Worm (Caenorhabditis elegans): ENCODE measurements around the gene tag-191.

Gene tag-191

DNA sequence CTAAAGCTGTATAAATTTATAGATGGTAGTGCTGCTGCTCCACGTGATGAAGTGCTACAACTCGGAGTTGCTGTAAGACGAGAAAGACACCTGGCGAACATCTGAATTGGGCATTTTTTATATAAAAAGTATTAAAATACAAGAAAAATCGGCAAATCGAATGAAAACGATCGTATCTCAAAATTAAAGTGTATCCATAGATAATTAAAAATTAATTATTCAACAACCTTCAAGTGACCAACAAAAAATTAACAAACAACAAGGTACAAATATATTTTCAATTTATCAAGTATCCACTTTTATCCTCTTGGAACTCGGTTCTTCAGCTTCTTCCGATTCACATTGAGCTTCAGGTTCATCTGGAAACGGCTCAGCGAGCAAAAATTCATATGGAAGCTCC is 16.9 kb downstream of the tag-191 start, which contains the start of gene R02D5.8:
Gene R02D5.8 (minus strand): TSS at position 101 of the 400 bp plus-strand sequence.
- TF ChIP-seq ceh-13 (GFP tag; optimal IDR thresholded peaks at IDR 0.05) (no peak), sea-1 (GFP tag; conservative IDR thresholded peaks at IDR 0.05) (no peak), hnd-1 (tag; optimal IDR thresholded peaks at IDR 0.05) (no peak), scrt-1 (GFP tag; IDR thresholded peaks at IDR 0.05) (no peak), aly-1 (tag; optimal IDR thresholded peaks at IDR 0.05) (no peak), ceh-36 (tag; optimal IDR thresholded peaks at IDR 0.05) (no peak), tbx-37 (GFP tag; conservative IDR thresholded peaks at IDR 0.05) (no peak), tbx-11 (GFP tag; IDR thresholded peaks at IDR 0.05) (no peak), hmbx-1 (tag; optimal IDR thresholded peaks at IDR 0.05) (no peak), B0310.2 (tag; optimal IDR thresholded peaks at IDR 0.05) (no peak), F13C5.2 (tag; optimal IDR thresholded peaks at IDR 0.05) (no peak), pes-1 (GFP tag; IDR thresholded peaks at IDR 0.05) (no peak)

DNA sequence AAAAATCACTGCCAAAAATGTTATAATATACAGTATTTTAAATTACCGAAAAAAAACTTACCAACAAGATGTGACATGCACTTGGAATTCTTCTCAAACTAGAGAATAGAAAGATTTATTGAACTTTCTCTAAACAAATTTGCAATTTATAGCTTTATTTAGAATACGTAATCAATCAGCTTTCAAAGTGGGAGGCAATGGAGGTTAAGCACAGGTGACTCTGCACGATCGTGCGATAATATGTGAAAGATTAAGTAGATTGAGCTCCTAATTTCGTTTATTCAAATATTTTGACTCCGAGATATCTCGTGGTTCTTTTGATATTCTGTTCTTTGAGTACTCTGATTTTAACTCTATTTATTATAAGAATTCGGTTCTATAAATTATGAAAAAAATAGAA is 18.2 kb downstream of the tag-191 start, which contains the start of gene R02D5.6:
Gene R02D5.6 (minus strand): TSS at position 101 of the 400 bp plus-strand sequence.
- TF ChIP-seq hmbx-1 (tag; optimal IDR thresholded peaks at IDR 0.05) (no peak), ceh-36 (tag; optimal IDR thresholded peaks at IDR 0.05) (no peak), scrt-1 (GFP tag; IDR thresholded peaks at IDR 0.05) (no peak), tra-4 (tag; optimal IDR thresholded peaks at IDR 0.05) (no peak), B0310.2 (tag; optimal IDR thresholded peaks at IDR 0.05) (no peak), aly-1 (tag; optimal IDR thresholded peaks at IDR 0.05) (no peak), tbx-11 (GFP tag; IDR thresholded peaks at IDR 0.05) (no peak), hmg-4 (GFP tag; optimal IDR thresholded peaks at IDR 0.05) (no peak), sea-1 (GFP tag; conservative IDR thresholded peaks at IDR 0.05) (no peak), ceh-13 (GFP tag; optimal IDR thresholded peaks at IDR 0.05) (no peak), flt-1 (GFP tag; IDR thresholded peaks at IDR 0.05) (no peak), pes-1 (GFP tag; IDR thresholded peaks at IDR 0.05) (no peak)

DNA sequence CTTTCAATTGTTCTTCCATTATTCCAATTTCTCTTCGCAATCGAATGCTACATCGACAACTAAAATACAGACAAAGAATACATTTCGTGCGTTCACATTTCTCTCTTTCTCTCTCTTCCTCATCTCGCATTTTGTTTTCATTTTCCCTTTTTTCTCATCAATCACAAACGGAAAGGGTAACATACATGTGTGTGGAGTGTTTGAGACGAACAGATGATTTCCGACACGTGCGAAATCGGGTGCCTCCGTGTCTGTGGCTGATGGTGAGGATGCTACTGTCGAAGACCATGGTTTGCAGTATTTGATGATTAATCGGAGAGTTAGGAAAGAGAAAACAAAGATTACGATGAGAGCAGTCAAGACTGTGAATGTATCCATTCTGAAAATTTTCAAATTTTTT is 25.4 kb downstream of the tag-191 start, which contains the start of gene R02D5.9:
Gene R02D5.9 (minus strand): TSS at position 378 of the 400 bp plus-strand sequence.
- TF ChIP-seq tbx-11 (GFP tag; IDR thresholded peaks at IDR 0.05) (no peak), ama-1 (optimal IDR thresholded peaks at IDR 0.05) (no peak), F13C5.2 (tag; optimal IDR thresholded peaks at IDR 0.05) (no peak), tbx-37 (GFP tag; conservative IDR thresholded peaks at IDR 0.05) (no peak)

DNA sequence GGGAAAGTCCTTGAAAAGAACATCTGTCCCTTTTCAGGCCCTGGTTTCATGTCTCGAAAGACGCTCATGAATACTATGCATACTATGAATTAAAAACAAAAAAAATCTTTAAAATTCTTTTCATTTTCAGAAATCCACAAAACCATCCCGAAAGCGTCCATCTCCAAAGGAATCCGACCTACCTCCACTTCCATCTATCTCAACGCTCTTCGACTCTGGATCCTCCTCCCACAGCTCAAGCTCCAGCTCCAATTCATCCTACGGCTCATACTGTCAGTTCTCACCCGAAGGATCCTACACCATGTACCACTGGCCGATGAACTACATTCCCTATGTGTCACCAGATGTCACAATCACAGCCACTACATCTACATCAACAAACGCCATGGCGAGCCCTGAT is 27.6 kb downstream of the tag-191 start:
- TF ChIP-seq flt-1 (GFP tag; IDR thresholded peaks at IDR 0.05) (no peak), hnd-1 (tag; optimal IDR thresholded peaks at IDR 0.05) (no peak)

DNA sequence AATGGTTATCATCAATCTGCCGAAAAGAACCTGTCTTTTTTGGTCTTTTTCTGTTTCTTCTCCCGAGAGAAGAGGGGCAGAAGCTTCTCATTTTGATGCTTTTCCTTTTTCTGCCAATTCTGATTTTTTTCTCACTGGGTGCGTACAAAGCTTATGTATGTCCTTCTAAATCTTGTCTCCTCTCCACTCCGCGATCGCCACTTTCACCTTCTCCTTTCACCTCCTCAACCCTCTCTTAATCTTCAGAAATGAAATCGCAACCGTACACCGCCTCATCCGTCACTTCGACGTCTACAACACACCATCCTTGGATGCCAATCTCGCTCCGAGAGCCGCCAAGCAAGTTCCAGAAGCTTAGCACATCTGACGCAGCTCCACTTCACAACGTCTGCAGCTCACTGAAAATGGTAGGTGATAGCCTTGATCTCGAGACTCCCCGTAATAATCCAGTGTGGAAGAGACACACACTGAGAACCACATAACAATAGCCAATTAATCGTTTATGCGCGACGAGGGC is 28.1 kb downstream of the tag-191 start, which contains the start of gene R02D5.1:
Gene R02D5.1 (plus strand): TSS at position 245 of the 517 bp plus-strand sequence.
- no peak for TF ChIP-seq ama-1 (optimal IDR thresholded peaks at IDR 0.05)
- peak; percentile 21 for TF ChIP-seq hmg-4 (GFP tag; optimal IDR thresholded peaks at IDR 0.05)
- TF ChIP-seq scrt-1 (GFP tag; IDR thresholded peaks at IDR 0.05) = no peak
- TF ChIP-seq ceh-13 (GFP tag; optimal IDR thresholded peaks at IDR 0.05) = no peak

DNA sequence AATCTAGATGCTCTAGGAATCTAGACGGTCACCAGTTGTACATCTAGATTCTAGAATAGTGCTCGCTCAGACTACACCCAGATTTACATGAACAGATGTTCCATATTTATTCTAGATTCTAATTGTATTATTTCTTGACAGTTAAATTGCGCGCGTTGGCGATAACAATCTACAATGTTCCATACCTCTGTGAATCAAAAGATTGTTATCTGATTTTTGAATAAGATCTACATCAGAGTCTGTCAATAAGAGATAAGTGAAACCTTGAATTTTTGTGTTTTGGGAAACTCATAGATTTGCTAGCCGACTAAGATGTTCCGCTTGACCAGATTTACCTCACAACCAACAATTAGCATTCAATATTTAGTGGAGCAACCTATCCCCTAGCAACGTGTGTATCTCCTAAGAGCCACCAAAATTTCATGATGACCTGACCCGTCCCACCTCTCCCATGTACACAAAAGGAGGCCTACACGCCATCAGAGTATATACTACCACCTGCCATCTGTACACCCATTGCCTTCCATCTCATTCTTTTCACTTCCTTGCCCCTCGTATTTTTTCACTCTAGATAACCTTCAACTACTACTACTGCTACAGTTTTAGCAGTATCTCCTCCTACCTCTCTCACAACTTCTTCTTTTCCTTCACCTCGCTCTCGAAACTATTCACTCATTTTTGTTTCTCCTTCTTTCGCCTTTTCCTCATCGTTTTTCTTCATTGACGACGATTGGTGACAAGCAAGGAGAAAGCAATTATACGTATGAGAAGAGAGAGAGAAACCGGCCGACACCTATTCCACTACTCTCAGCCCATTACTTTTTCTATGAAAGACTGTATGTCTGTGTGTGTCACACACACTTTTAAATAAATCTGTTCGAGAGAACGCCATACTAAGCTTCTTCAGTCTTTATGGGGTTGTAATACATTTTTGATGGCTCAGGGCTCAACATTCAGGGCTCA is 29.2 kb downstream of the tag-191 start:
- TF ChIP-seq aly-1 (tag; optimal IDR thresholded peaks at IDR 0.05) = no peak
- TF ChIP-seq tbx-37 (GFP tag; conservative IDR thresholded peaks at IDR 0.05) = no peak
- no peak for TF ChIP-seq ets-7 (tag; optimal IDR thresholded peaks at IDR 0.05)
- TF ChIP-seq ama-1 (optimal IDR thresholded peaks at IDR 0.05) = no peak
- TF ChIP-seq tra-4 (tag; optimal IDR thresholded peaks at IDR 0.05) = no peak
- TF ChIP-seq hnd-1 (tag; optimal IDR thresholded peaks at IDR 0.05) = no peak

DNA sequence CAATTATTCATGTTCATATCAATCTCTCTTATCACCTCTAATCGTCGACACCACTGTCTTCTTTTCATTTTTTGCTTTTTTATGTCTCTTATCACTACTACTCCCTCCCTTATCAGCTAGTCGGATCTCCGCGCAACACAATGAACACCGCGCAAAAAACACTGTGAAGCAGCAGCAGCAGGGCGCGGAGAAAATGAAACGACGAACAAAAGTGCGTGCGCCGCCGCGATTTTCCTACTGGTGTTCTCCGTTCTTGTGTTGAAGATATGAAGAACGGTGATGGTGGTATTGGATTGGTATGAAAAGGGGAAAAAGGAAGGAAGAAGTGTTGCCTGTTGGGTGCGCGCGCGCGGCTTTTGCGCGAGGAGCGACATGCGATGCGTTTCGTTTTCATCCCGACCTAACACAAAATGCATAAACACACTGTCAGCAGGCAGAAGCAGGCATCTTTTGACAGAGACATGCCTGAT is 30.4 kb downstream of the tag-191 start:
- TF ChIP-seq ets-7 (tag; optimal IDR thresholded peaks at IDR 0.05) = no peak
- peak; percentile 68 for TF ChIP-seq hmg-4 (GFP tag; optimal IDR thresholded peaks at IDR 0.05)

DNA sequence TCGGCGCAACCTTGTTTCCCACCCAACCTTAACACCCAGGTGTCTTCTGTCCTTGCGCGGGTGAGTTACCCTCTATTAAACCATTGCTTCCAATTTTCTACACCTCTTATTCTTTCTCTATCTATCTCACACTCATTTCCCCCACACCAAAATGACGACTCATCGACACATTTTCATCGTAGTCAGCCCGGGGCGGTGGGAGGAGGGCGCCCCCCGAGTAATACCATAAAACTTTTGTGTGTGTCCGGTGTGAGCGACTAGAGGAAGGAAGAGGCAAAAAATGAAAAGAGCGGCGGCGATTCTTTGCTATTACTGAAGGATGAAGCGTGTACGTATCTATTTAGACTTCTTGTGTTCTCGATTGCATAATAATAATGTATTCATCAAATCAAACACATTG is 31.4 kb downstream of the tag-191 start:
- TF ChIP-seq aly-1 (tag; optimal IDR thresholded peaks at IDR 0.05) (no peak), scrt-1 (GFP tag; IDR thresholded peaks at IDR 0.05) (0 out of 2 replicates have a peak, but pooled peaks have one; percentile 49), ama-1 (optimal IDR thresholded peaks at IDR 0.05) (no peak), tbx-37 (GFP tag; conservative IDR thresholded peaks at IDR 0.05) (no peak), ets-7 (tag; optimal IDR thresholded peaks at IDR 0.05) (no peak), hnd-1 (tag; optimal IDR thresholded peaks at IDR 0.05) (no peak), hmg-4 (GFP tag; optimal IDR thresholded peaks at IDR 0.05) (peak; percentile 44), ceh-13 (GFP tag; optimal IDR thresholded peaks at IDR 0.05) (no peak), hmbx-1 (tag; optimal IDR thresholded peaks at IDR 0.05) (no peak), F13C5.2 (tag; optimal IDR thresholded peaks at IDR 0.05) (no peak), ceh-36 (tag; optimal IDR thresholded peaks at IDR 0.05) (no peak), flt-1 (GFP tag; IDR thresholded peaks at IDR 0.05) (no peak), tra-4 (tag; optimal IDR thresholded peaks at IDR 0.05) (no peak), pes-1 (GFP tag; IDR thresholded peaks at IDR 0.05) (peak; percentile 29; the same call in 1 of the 2 replicates), tbx-11 (GFP tag; IDR thresholded peaks at IDR 0.05) (no peak), sea-1 (GFP tag; conservative IDR thresholded peaks at IDR 0.05) (0 out of 2 replicates have a peak, but pooled peaks have one; percentile 45)
